Fruit fly (Drosophila melanogaster): ENCODE measurements around the gene CG45095.

dm6 chr3R:25082348-25082747, 20.0 kb upstream of the CG45095 start, which contains the start of gene fd96Ca:
- no peak for TF ChIP-seq CG3726 (GFP tag; IDR thresholded peaks at IDR 0.05)
- no peak for TF ChIP-seq Pdp1 (GFP tag; optimal IDR thresholded peaks at IDR 0.05)
- no peak for TF ChIP-seq CTCF (GFP tag; optimal IDR thresholded peaks at IDR 0.05)
- no peak for TF ChIP-seq h (optimal IDR thresholded peaks at IDR 0.05)
- no peak for TF ChIP-seq sug (tag; optimal IDR thresholded peaks at IDR 0.05)
- no peak for TF ChIP-seq CG10147 (GFP tag; optimal IDR thresholded peaks at IDR 0.05)
- TF ChIP-seq Rx (GFP tag; IDR thresholded peaks at IDR 0.05): no peak
- no peak for TF ChIP-seq prd (optimal IDR thresholded peaks at IDR 0.05)
- TF ChIP-seq prd (GFP tag; IDR thresholded peaks at IDR 0.05): no peak

Measured in whole organism, embryonic.